Fruit fly (Drosophila melanogaster): Measurements from ENCODE around the gene CG12811.

dm6 chr3R:10059358-10059757 lies 10.8 kb upstream of the CG12811 start:
- TF ChIP-seq Sox102F (GFP tag; optimal IDR thresholded peaks at IDR 0.05) (no peak), fd59A (GFP tag; optimal IDR thresholded peaks at IDR 0.05) (no peak), CG34406 (GFP tag; optimal IDR thresholded peaks at IDR 0.05) (no peak), CG32006 (GFP tag; optimal IDR thresholded peaks at IDR 0.05) (no peak), svp (GFP tag) (no peak), Gug (GFP tag; IDR thresholded peaks at IDR 0.05) (no peak), cyc (GFP tag; optimal IDR thresholded peaks at IDR 0.05) (no peak), CG4318 (GFP tag; optimal IDR thresholded peaks at IDR 0.05) (no peak), CG16779 (tag; optimal IDR thresholded peaks at IDR 0.05) (no peak), pdm3 (GFP tag; optimal IDR thresholded peaks at IDR 0.05) (no peak), Lpt (GFP tag; optimal IDR thresholded peaks at IDR 0.05) (no peak)
